Worm (Caenorhabditis elegans) whole organism, L4 larva: ENCODE measurements around the gene tkr-2.

Source experiments
- F10B5.3 ChIP-seq: sonication (generic microtip); optimal IDR thresholded peaks from 2 replicates; lab custom pipeline; 2016; ENCODE audit warnings: mild to moderate bottlenecking, missing genetic modification characterization, missing compliant biosample characterization
- F26F4.8 ChIP-seq: fragments of 200-800 bp; sonication (Bioruptor generic); conservative IDR thresholded peaks from 2 replicates; pipeline ENCODE4 v1.3.6; 2022; ENCODE audit warnings: missing genetic modification characterization, missing compliant biosample characterization
- F49E8.2 ChIP-seq: sonication (generic microtip); optimal IDR thresholded peaks from 2 replicates; lab custom pipeline; 2016; ENCODE audit warnings: missing compliant biosample characterization, mild to moderate bottlenecking, missing genetic modification characterization, borderline replicate concordance
- T20F7.1 ChIP-seq: fragments of 200-800 bp; sonication (Bioruptor generic); optimal IDR thresholded peaks from 2 replicates; lab custom pipeline; 2018; ENCODE audit warnings: mild to moderate bottlenecking, missing genetic modification characterization, missing compliant biosample characterization
- Y105C5A.15 ChIP-seq: fragments of 200-800 bp; sonication (Bioruptor generic); IDR thresholded peaks from 2 replicates; pipeline ENCODE4 v1.3.6; 2022; ENCODE audit warnings: missing genetic modification characterization, missing compliant biosample characterization
- Y48G9A.11 ChIP-seq: fragments of 200-800 bp; sonication (Bioruptor generic); IDR thresholded peaks from 2 replicates; pipeline ENCODE4 v1.3.6; 2022; ENCODE audit warnings: missing genetic modification reagents, missing genetic modification characterization, missing compliant biosample characterization
- Y5F2A.4 ChIP-seq: fragments of 200-800 bp; sonication (Bioruptor generic); optimal IDR thresholded peaks from 2 replicates; lab custom pipeline; 2018; ENCODE audit warnings: mild to moderate bottlenecking, missing genetic modification characterization, missing compliant biosample characterization
- ZK337.2 ChIP-seq: fragments of 200-800 bp; sonication (Bioruptor generic); IDR thresholded peaks from 2 replicates; pipeline ENCODE4 v1.3.6; 2022; ENCODE audit warnings: missing genetic modification reagents, missing genetic modification characterization, missing compliant biosample characterization
- aha-1 ChIP-seq: fragments of 150-350 bp; peaks from one replicate; lab custom pipeline; 2014; ENCODE audit warnings: missing biosample characterization, missing genetic modification characterization
- ceh-28 ChIP-seq: fragments of 150-350 bp; optimal IDR thresholded peaks from 2 replicates; lab custom pipeline; 2014; ENCODE audit warnings: missing biosample characterization, missing genetic modification reagents, missing genetic modification characterization
- ceh-44 ChIP-seq: fragments of 200-800 bp; sonication (Bioruptor generic); IDR thresholded peaks from 2 replicates; pipeline ENCODE4 v1.3.6; 2022; ENCODE audit warnings: missing genetic modification reagents, missing genetic modification characterization, missing compliant biosample characterization
- ceh-62 ChIP-seq: sonication (generic microtip); optimal IDR thresholded peaks from 2 replicates; lab custom pipeline; 2017; ENCODE audit warnings: missing biosample characterization, missing genetic modification characterization
- ctbp-1 ChIP-seq: fragments of 200-800 bp; sonication (Bioruptor generic); IDR thresholded peaks from 2 replicates; pipeline ENCODE4 v1.3.6; 2022; ENCODE audit warnings: missing genetic modification reagents, missing genetic modification characterization, missing compliant biosample characterization
- daf-12 ChIP-seq: fragments of 150-350 bp; optimal IDR thresholded peaks from 2 replicates; lab custom pipeline; 2014; ENCODE audit warnings: missing biosample characterization, missing genetic modification reagents, missing genetic modification characterization
- daf-19 ChIP-seq: fragments of 200-800 bp; sonication (Bioruptor generic); conservative IDR thresholded peaks from 2 replicates; pipeline ENCODE4 v1.3.6; 2022; ENCODE audit warnings: missing genetic modification characterization, missing compliant biosample characterization
- dmd-6 ChIP-seq: fragments of 200-800 bp; sonication (Bioruptor generic); IDR thresholded peaks from 2 replicates; pipeline ENCODE4 v1.3.6; 2022; ENCODE audit warnings: missing genetic modification reagents, missing genetic modification characterization, missing compliant biosample characterization
- dmd-8 ChIP-seq: fragments of 200-800 bp; sonication (Bioruptor generic); IDR thresholded peaks from 2 replicates; pipeline ENCODE4 v1.3.6; 2022; ENCODE audit warnings: missing genetic modification characterization, missing compliant biosample characterization
- dmd-9 ChIP-seq: fragments of 200-800 bp; sonication (Bioruptor generic); IDR thresholded peaks from 2 replicates; pipeline ENCODE4 v1.3.6; 2022; ENCODE audit warnings: missing genetic modification reagents, missing genetic modification characterization, missing compliant biosample characterization
- egl-43 ChIP-seq: fragments of 200-800 bp; sonication (Bioruptor generic); IDR thresholded peaks from 2 replicates; pipeline ENCODE4 v1.3.6; 2022; ENCODE audit warnings: missing genetic modification reagents, missing genetic modification characterization, missing compliant biosample characterization
- fkh-10 ChIP-seq: fragments of 150-350 bp; optimal IDR thresholded peaks from 2 replicates; lab custom pipeline; 2014; ENCODE audit warnings: missing biosample characterization, missing genetic modification reagents, missing genetic modification characterization
- gei-8 ChIP-seq: fragments of 200-800 bp; sonication (Bioruptor generic); optimal IDR thresholded peaks from 2 replicates; lab custom pipeline; 2018; ENCODE audit warnings: mild to moderate bottlenecking, missing genetic modification characterization, missing compliant biosample characterization
- hif-1 ChIP-seq, 2 experiments: sonication (generic microtip); optimal IDR thresholded peaks; 2 replicates each; lab custom pipeline; 2016 to 2017; ENCODE audit warnings: missing compliant biosample characterization in 2 of 2, missing genetic modification characterization in 2 of 2, missing genetic modification reagents in 2 of 2, missing genotype in 2 of 2, mild to moderate bottlenecking in 1 of 2
- hlh-30 ChIP-seq: sonication (generic microtip); optimal IDR thresholded peaks from 2 replicates; lab custom pipeline; 2017; ENCODE audit warnings: antibody characterized with exemption, mild to moderate bottlenecking, missing genetic modification characterization, missing compliant biosample characterization; ENCODE audit not compliant: insufficient read depth
- lin-13 ChIP-seq: fragments of 150-350 bp; optimal IDR thresholded peaks from 2 replicates; lab custom pipeline; 2014; ENCODE audit warnings: missing biosample characterization, missing genetic modification reagents, missing genetic modification characterization
- lin-39 ChIP-seq: fragments of 150-350 bp; optimal IDR thresholded peaks from 2 replicates; lab custom pipeline; 2014; ENCODE audit warnings: missing biosample characterization, missing genetic modification reagents, missing genetic modification characterization
- lsy-2 ChIP-seq, 2 experiments: fragments of 150-350 bp in 1 of 2; sonication (generic microtip) in 1 of 2; optimal IDR thresholded peaks; 2 replicates each; lab custom pipeline; 2014 to 2017; ENCODE audit warnings: missing biosample characterization in 2 of 2, missing genetic modification characterization in 2 of 2
- madf-9 ChIP-seq: fragments of 200-800 bp; sonication (Bioruptor generic); conservative IDR thresholded peaks from 2 replicates; pipeline ENCODE4 v1.3.6; 2022; ENCODE audit warnings: missing genetic modification reagents, missing genetic modification characterization, missing compliant biosample characterization
- mdt-29 ChIP-seq: fragments of 200-800 bp; sonication (Bioruptor generic); IDR thresholded peaks from 2 replicates; pipeline ENCODE4 v1.3.6; 2022; ENCODE audit warnings: missing genetic modification reagents, missing genetic modification characterization, missing compliant biosample characterization
- nhr-11 ChIP-seq: fragments of 150-350 bp; optimal IDR thresholded peaks from 2 replicates; lab custom pipeline; 2014; ENCODE audit warnings: missing biosample characterization, missing genetic modification characterization
- nhr-25 ChIP-seq: sonication (generic microtip); optimal IDR thresholded peaks from 2 replicates; lab custom pipeline; 2017; ENCODE audit warnings: missing genetic modification characterization, mild to moderate bottlenecking, missing compliant biosample characterization, antibody characterized with exemption, moderate library complexity, borderline replicate concordance; ENCODE audit not compliant: insufficient read depth
- nhr-41 ChIP-seq: fragments of 200-800 bp; sonication (Bioruptor generic); IDR thresholded peaks from 2 replicates; pipeline ENCODE4 v1.3.6; 2022; ENCODE audit warnings: missing genetic modification reagents, missing genetic modification characterization, missing compliant biosample characterization
- nhr-48 ChIP-seq: sonication (generic microtip); optimal IDR thresholded peaks from 2 replicates; lab custom pipeline; 2016; ENCODE audit warnings: mild to moderate bottlenecking, missing genetic modification characterization, missing compliant biosample characterization
- saeg-2 ChIP-seq: fragments of 200-800 bp; sonication (Bioruptor generic); IDR thresholded peaks from 2 replicates; pipeline ENCODE4 v1.3.6; 2022; ENCODE audit warnings: missing genetic modification reagents, missing genetic modification characterization, missing compliant biosample characterization
- sdz-12 ChIP-seq: fragments of 200-800 bp; sonication (Bioruptor generic); optimal IDR thresholded peaks from 2 replicates; lab custom pipeline; 2018; ENCODE audit warnings: mild to moderate bottlenecking, missing genetic modification characterization, missing compliant biosample characterization
- set-16 ChIP-seq: fragments of 200-800 bp; sonication (Bioruptor generic); IDR thresholded peaks from 2 replicates; pipeline ENCODE4 v1.3.6; 2022; ENCODE audit warnings: missing genetic modification reagents, missing genetic modification characterization, missing compliant biosample characterization
- spr-1 ChIP-seq: sonication (generic microtip); optimal IDR thresholded peaks from 2 replicates; lab custom pipeline; 2016; ENCODE audit warnings: mild to moderate bottlenecking, missing genetic modification characterization, missing compliant biosample characterization
- tra-1 ChIP-seq: fragments of 200-800 bp; sonication (Bioruptor generic); IDR thresholded peaks from 2 replicates; pipeline ENCODE4 v1.3.6; 2022; ENCODE audit warnings: missing genetic modification reagents, missing genetic modification characterization, missing compliant biosample characterization
- unc-130 ChIP-seq: sonication (generic microtip); optimal IDR thresholded peaks from 2 replicates; lab custom pipeline; 2016; ENCODE audit warnings: missing genetic modification reagents, missing genetic modification characterization, missing compliant biosample characterization
- unc-62 ChIP-seq, 3 experiments: fragments of 150-350 bp in 1 of 3; sonication (generic microtip); optimal IDR thresholded peaks in 2 of 3; peaks in 1 of 3; 1 replicate in 1 of 3; 2 replicates in 2 of 3; lab custom pipeline; 2014 to 2017; ENCODE audit warnings: missing biosample characterization in 3 of 3, missing genetic modification characterization in 3 of 3, missing genetic modification reagents in 3 of 3, missing genotype in 1 of 3
- zag-1 ChIP-seq: fragments of 150-350 bp; optimal IDR thresholded peaks from 2 replicates; lab custom pipeline; 2014; ENCODE audit warnings: missing biosample characterization, missing genetic modification characterization
- zfp-2 ChIP-seq: sonication (generic microtip); optimal IDR thresholded peaks from 2 replicates; lab custom pipeline; 2016; ENCODE audit warnings: mild to moderate bottlenecking, missing genetic modification characterization, missing compliant biosample characterization
- zfp-3 ChIP-seq: fragments of 200-800 bp; sonication (Bioruptor generic); conservative IDR thresholded peaks from 2 replicates; pipeline ENCODE4 v1.3.6; 2022; ENCODE audit warnings: missing genetic modification reagents, missing genetic modification characterization, missing compliant biosample characterization
- zip-11 ChIP-seq: fragments of 200-800 bp; sonication (Bioruptor generic); IDR thresholded peaks from 2 replicates; pipeline ENCODE4 v1.3.6; 2022; ENCODE audit warnings: missing genetic modification characterization, missing compliant biosample characterization
- ztf-11 ChIP-seq: fragments of 150-350 bp; optimal IDR thresholded peaks from 2 replicates; lab custom pipeline; 2014; ENCODE audit warnings: missing biosample characterization, missing genetic modification characterization

Gene tkr-2

DNA sequence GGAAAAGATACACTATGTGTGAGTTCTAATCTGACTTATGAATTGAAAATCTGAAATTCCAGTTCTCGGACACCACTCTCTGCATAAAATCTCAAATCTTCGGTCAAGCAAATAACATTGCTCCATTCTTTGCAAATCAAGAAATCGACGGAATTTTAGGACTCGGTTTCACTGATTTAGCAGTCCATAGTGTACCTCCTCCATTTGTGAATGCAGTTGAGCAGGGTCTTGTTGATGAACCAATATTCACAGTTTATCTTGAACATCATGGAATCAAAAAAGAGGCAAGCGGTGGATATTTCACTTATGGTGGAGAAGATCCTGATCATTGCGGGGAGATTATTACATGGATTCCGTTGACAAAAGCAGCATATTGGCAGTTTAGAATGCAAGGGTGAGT is 14.7 kb upstream of the tkr-2 start:
- peak; percentile 80 for TF ChIP-seq aha-1 (tag; lab: Kevin White, UChicago)
- peak in 1 of 2 experiments; percentile 64 for TF ChIP-seq unc-62 (GFP tag; optimal IDR thresholded peaks at IDR 0.05 in 1 of 2; lab: Kevin White, UChicago)
- TF ChIP-seq unc-62 (tag; optimal IDR thresholded peaks at IDR 0.05; lab: Kevin White, UChicago): no peak
- TF ChIP-seq gei-8 (GFP tag; lab: Kevin White, UChicago): no peak

DNA sequence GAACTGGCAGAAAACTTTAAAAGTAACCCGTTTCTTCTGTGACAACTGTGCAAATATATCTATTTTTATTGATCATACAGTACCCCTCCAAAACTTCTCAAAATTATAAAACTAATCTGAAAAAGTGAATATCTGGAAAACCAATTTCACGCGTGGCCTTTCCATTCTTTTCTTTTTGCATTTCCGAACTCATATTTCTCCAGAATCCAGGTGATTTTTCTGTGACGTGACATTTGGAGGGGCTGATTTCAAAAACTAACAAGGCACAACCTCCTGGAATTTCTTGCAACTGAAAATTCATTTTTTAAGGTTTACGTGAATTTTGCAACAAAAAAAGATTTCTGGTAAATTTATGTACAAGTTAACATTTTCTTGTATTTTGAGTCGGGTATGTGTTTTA is 1.6 kb upstream of the tkr-2 start:
- TF ChIP-seq unc-62 (GFP tag; optimal IDR thresholded peaks at IDR 0.05 in 1 of 2; lab: Kevin White, UChicago) (peak in 1 of 2 experiments; percentile 48), unc-62 (tag; optimal IDR thresholded peaks at IDR 0.05; lab: Kevin White, UChicago) (no peak), madf-9 (no peak), Y5F2A.4 (GFP tag; lab: Kevin White, UChicago) (no peak), tra-1 (no peak), nhr-11 (tag; lab: Kevin White, UChicago) (no peak)

DNA sequence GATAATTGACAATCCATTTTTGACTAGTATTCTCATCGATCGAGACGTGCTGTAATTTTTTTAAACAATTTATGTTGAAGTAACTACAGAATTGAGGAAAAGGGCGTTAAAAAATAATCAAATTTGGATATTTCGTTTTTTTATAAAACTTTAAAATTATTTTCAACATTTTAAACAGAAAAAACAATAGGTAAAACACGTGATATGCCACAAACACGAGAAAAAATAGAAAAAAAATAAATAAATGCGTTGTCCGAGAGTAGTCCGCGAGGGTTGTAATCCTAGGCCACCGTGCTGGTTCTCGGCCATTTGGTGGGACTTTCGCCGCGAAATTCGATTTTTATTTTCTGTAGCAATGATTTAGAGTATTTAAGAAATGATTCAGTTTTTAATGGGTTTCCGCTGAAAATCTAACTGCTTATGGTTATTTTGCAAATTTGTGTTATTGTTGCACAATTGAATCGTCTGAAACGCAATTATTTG is 4.5 kb downstream of the tkr-2 start, which contains the start of gene C49A9.10:
C49A9.10 (minus strand) TSS at position 51 of the 483 bp plus-strand sequence.
- TF ChIP-seq gei-8 (GFP tag; lab: Kevin White, UChicago) (no peak), saeg-2 (GFP tag; lab: Robert Waterston, UW) (no peak), ceh-28 (tag; lab: Kevin White, UChicago) (no peak), F10B5.3 (tag; lab: Kevin White, UChicago) (peak; percentile 59), dmd-6 (GFP tag; lab: Robert Waterston, UW) (no peak; the same call in 1 of the 2 replicates), hif-1 (tag; optimal IDR thresholded peaks at IDR 0.05; lab: Kevin White, UChicago) (peak in 1 of 2 experiments; percentile 92), nhr-41 (no peak), lin-39 (tag; lab: Kevin White, UChicago) (no peak), tra-1 (peak; percentile 73; the same call in 1 of the 2 replicates), dmd-9 (GFP tag; lab: Robert Waterston, UW) (peak; percentile 83), ctbp-1 (GFP tag; lab: Robert Waterston, UW) (0 out of 2 replicates have a peak, but pooled peaks have one; percentile 28), F49E8.2 (tag; lab: Kevin White, UChicago) (peak; percentile 82), ceh-62 (no peak), ceh-44 (GFP tag; lab: Robert Waterston, UW) (peak; percentile 52; the same call in 1 of the 2 replicates), madf-9 (no peak), ZK337.2 (GFP tag; lab: Robert Waterston, UW) (peak; percentile 94), daf-12 (no peak), zip-11 (no peak), unc-62 (GFP tag; optimal IDR thresholded peaks at IDR 0.05 in 1 of 2; lab: Kevin White, UChicago) (peak in 1 of 2 experiments; percentile 13), unc-62 (tag; optimal IDR thresholded peaks at IDR 0.05; lab: Kevin White, UChicago) (no peak), Y48G9A.11 (GFP tag; lab: Robert Waterston, UW) (peak; percentile 74; the same call in 1 of the 2 replicates), hlh-30 (peak; percentile 77), zfp-3 (GFP tag; lab: Robert Waterston, UW) (no peak), ztf-11 (tag; lab: Kevin White, UChicago) (no peak), fkh-10 (GFP tag; lab: Kevin White, UChicago) (peak; percentile 27), set-16 (no peak), nhr-48 (tag; lab: Kevin White, UChicago) (peak; percentile 52), zag-1 (no peak), zfp-2 (no peak), lin-13 (GFP tag; lab: Kevin White, UChicago) (peak; percentile 36), unc-130 (GFP tag; lab: Kevin White, UChicago) (peak; percentile 89), egl-43 (no peak), mdt-29 (GFP tag; lab: Robert Waterston, UW) (peak; percentile 71), daf-19 (no peak), nhr-25 (tag; lab: Kevin White, UChicago) (no peak), lsy-2 (tag; optimal IDR thresholded peaks at IDR 0.05; lab: Kevin White, UChicago) (peak in 1 of 2 experiments; percentile 89), dmd-8 (GFP tag; lab: Robert Waterston, UW) (no peak), T20F7.1 (GFP tag; lab: Kevin White, UChicago) (peak; percentile 70), sdz-12 (GFP tag; lab: Kevin White, UChicago) (no peak), F26F4.8 (no peak), Y105C5A.15 (GFP tag; lab: Robert Waterston, UW) (no peak), spr-1 (peak; percentile 38)
